Fruit fly (Drosophila melanogaster) whole organism, embryonic: ENCODE data around the gene Idgf4.

ENCODE experiments used
- Abd-B ChIP-seq: fragments of 200-800 bp; sonication (Bioruptor generic); optimal IDR thresholded peaks from 2 replicates; lab custom pipeline; 2018; ENCODE audit warnings: missing biosample characterization, mild to moderate bottlenecking, missing genetic modification characterization, moderate library complexity
- Adf1 ChIP-seq: fragments of 200-800 bp; sonication (Bioruptor generic); IDR thresholded peaks from 2 replicates; pipeline ENCODE4 v1.3.6; 2022; ENCODE audit warnings: missing biosample characterization, missing genetic modification characterization
- Antp ChIP-seq: fragments of 200-800 bp; sonication (Bioruptor generic); optimal IDR thresholded peaks from 3 replicates; lab custom pipeline; 2016; ENCODE audit warnings: missing biosample characterization, missing genetic modification characterization
- Atf3 ChIP-seq: fragments of 200-800 bp; sonication (Bioruptor generic); optimal IDR thresholded peaks from 3 replicates; lab custom pipeline; 2016; ENCODE audit warnings: missing biosample characterization, missing genetic modification characterization
- CG11456 ChIP-seq: fragments of 200-800 bp; sonication (Bioruptor generic); IDR thresholded peaks from 3 replicates; pipeline ENCODE4 v1.3.6; 2022; ENCODE audit warnings: missing biosample characterization, missing genetic modification characterization
- CG11504 ChIP-seq: fragments of 200-800 bp; sonication (Bioruptor generic); optimal IDR thresholded peaks from 3 replicates; lab custom pipeline; 2019; ENCODE audit warnings: missing biosample characterization, mild to moderate bottlenecking, missing genetic modification characterization, moderate library complexity
- CG12155 ChIP-seq: fragments of 200-800 bp; sonication (Bioruptor generic); optimal IDR thresholded peaks from 3 replicates; lab custom pipeline; 2016; ENCODE audit warnings: missing biosample characterization, missing genetic modification characterization
- CG13894 ChIP-seq: fragments of 200-800 bp; sonication (Bioruptor generic); optimal IDR thresholded peaks from 3 replicates; lab custom pipeline; 2018; ENCODE audit warnings: missing biosample characterization, mild to moderate bottlenecking, missing genetic modification characterization, moderate library complexity
- CG15011 ChIP-seq: fragments of 200-800 bp; sonication (Bioruptor generic); optimal IDR thresholded peaks from 3 replicates; lab custom pipeline; 2018; ENCODE audit warnings: missing biosample characterization, mild to moderate bottlenecking, missing genetic modification characterization
- CG15514 ChIP-seq: fragments of 200-800 bp; sonication (Bioruptor generic); optimal IDR thresholded peaks from 3 replicates; lab custom pipeline; 2017; ENCODE audit warnings: missing biosample characterization, missing genetic modification characterization, mild to moderate bottlenecking, moderate library complexity, missing genetic modification reagents
- CG2678 ChIP-seq: fragments of 200-800 bp; sonication (Bioruptor generic); optimal IDR thresholded peaks from 3 replicates; lab custom pipeline; 2019; ENCODE audit warnings: missing biosample characterization, mild to moderate bottlenecking, missing genetic modification characterization, moderate library complexity
- CG31441 ChIP-seq: fragments of 200-800 bp; sonication (Bioruptor generic); IDR thresholded peaks from 2 replicates; pipeline ENCODE4 v1.3.6; 2022; ENCODE audit warnings: missing biosample characterization, missing genetic modification characterization
- CG32772 ChIP-seq: fragments of 200-800 bp; sonication (Bioruptor generic); IDR thresholded peaks from 2 replicates; pipeline ENCODE4 v1.3.6; 2022; ENCODE audit warnings: missing biosample characterization, missing genetic modification characterization
- CG33213 ChIP-seq: fragments of 200-800 bp; sonication (Bioruptor generic); optimal IDR thresholded peaks from 3 replicates; lab custom pipeline; 2016; ENCODE audit warnings: missing biosample characterization, missing genetic modification characterization
- CG5953 ChIP-seq: fragments of 200-800 bp; sonication (Bioruptor generic); IDR thresholded peaks from 2 replicates; pipeline ENCODE4 v1.3.6; 2022; ENCODE audit warnings: missing biosample characterization, missing genetic modification characterization
- CG6683 ChIP-seq: fragments of 200-800 bp; sonication (Bioruptor generic); optimal IDR thresholded peaks from 2 replicates; lab custom pipeline; 2017; ENCODE audit warnings: missing biosample characterization, mild to moderate bottlenecking, missing genetic modification characterization, missing genetic modification reagents
- CG7839 ChIP-seq: fragments of 200-800 bp; sonication (Bioruptor generic); optimal IDR thresholded peaks from 3 replicates; lab custom pipeline; 2018; ENCODE audit warnings: missing biosample characterization, mild to moderate bottlenecking, missing genetic modification characterization, moderate library complexity
- CG8290 ChIP-seq, 3 experiments: fragments of 200-800 bp; sonication (Bioruptor generic); optimal IDR thresholded peaks; 2 replicates each; lab custom pipeline; 2016 to 2019; ENCODE audit warnings: missing biosample characterization in 3 of 3, missing genetic modification characterization in 3 of 3, mild to moderate bottlenecking in 2 of 3, moderate library complexity in 1 of 3
- CG8388 ChIP-seq: fragments of 200-800 bp; sonication (Bioruptor generic); optimal IDR thresholded peaks from 2 replicates; lab custom pipeline; 2019; ENCODE audit warnings: missing biosample characterization, mild to moderate bottlenecking, missing genetic modification characterization, moderate library complexity
- CG9437 ChIP-seq: fragments of 200-800 bp; sonication (Bioruptor generic); optimal IDR thresholded peaks from 2 replicates; lab custom pipeline; 2018; ENCODE audit warnings: missing biosample characterization, mild to moderate bottlenecking, missing genetic modification characterization
- CkIIα-i1 ChIP-seq: fragments of 200-800 bp; sonication (Bioruptor generic); IDR thresholded peaks from 2 replicates; pipeline ENCODE4 v1.3.6; 2022; ENCODE audit warnings: missing biosample characterization, missing genetic modification characterization
- D19B ChIP-seq: fragments of 200-800 bp; sonication (Bioruptor generic); optimal IDR thresholded peaks from 2 replicates; lab custom pipeline; 2017; ENCODE audit warnings: missing biosample characterization, mild to moderate bottlenecking, missing genetic modification characterization
- E2f1 ChIP-seq: fragments of 200-800 bp; sonication (Bioruptor generic); IDR thresholded peaks from 2 replicates; pipeline ENCODE4 v1.3.6; 2022; ENCODE audit warnings: missing biosample characterization, missing genetic modification characterization
- Gug ChIP-seq: fragments of 200-800 bp; sonication (Bioruptor generic); IDR thresholded peaks from 4 replicates; pipeline ENCODE4 v1.3.6; 2022; ENCODE audit warnings: missing biosample characterization, missing genetic modification characterization
- HHEX ChIP-seq: fragments of 200-800 bp; sonication (Bioruptor generic); optimal IDR thresholded peaks from 3 replicates; lab custom pipeline; 2017; ENCODE audit warnings: missing biosample characterization, mild to moderate bottlenecking, missing genetic modification characterization, missing genetic modification reagents
- Hey ChIP-seq: fragments of 200-800 bp; sonication (Bioruptor generic); optimal IDR thresholded peaks from 3 replicates; lab custom pipeline; 2018; ENCODE audit warnings: missing biosample characterization, mild to moderate bottlenecking, missing genetic modification characterization
- Hr3 ChIP-seq: fragments of 200-800 bp; sonication (Bioruptor generic); optimal IDR thresholded peaks from 3 replicates; lab custom pipeline; 2016; ENCODE audit warnings: missing biosample characterization, missing genetic modification characterization
- MBD-R2 ChIP-seq: fragments of 200-800 bp; sonication (Bioruptor generic); IDR thresholded peaks from 2 replicates; pipeline ENCODE4 v1.3.6; 2022; ENCODE audit warnings: missing biosample characterization, missing genetic modification characterization
- NFAT ChIP-seq: fragments of 200-800 bp; sonication (Bioruptor generic); IDR thresholded peaks from 2 replicates; pipeline ENCODE4 v1.3.6; 2022; ENCODE audit warnings: missing biosample characterization, missing genetic modification characterization
- Nf-YA ChIP-seq: fragments of 200-800 bp; sonication (Bioruptor generic); IDR thresholded peaks from 2 replicates; pipeline ENCODE4 v1.3.6; 2022; ENCODE audit warnings: missing biosample characterization, missing genetic modification characterization
- Oaz ChIP-seq: fragments of 200-800 bp; sonication (Bioruptor generic); IDR thresholded peaks from 2 replicates; pipeline ENCODE4 v1.3.6; 2022; ENCODE audit warnings: missing biosample characterization, missing genetic modification characterization
- Ptx1 ChIP-seq: fragments of 200-800 bp; sonication (Bioruptor generic); IDR thresholded peaks from 2 replicates; pipeline ENCODE4 v1.3.6; 2022; ENCODE audit warnings: missing biosample characterization, missing genetic modification characterization
- Side ChIP-seq: fragments of 200-800 bp; sonication (Bioruptor generic); optimal IDR thresholded peaks from 2 replicates; lab custom pipeline; 2016; ENCODE audit warnings: missing biosample characterization, missing genetic modification characterization
- cg ChIP-seq: fragments of 200-800 bp; sonication (Bioruptor generic); optimal IDR thresholded peaks from 3 replicates; lab custom pipeline; 2019; ENCODE audit warnings: missing biosample characterization, mild to moderate bottlenecking, missing genetic modification characterization, moderate library complexity
- chinmo ChIP-seq: fragments of 200-800 bp; sonication (Bioruptor generic); IDR thresholded peaks from 4 replicates; pipeline ENCODE4 v1.3.6; 2022; ENCODE audit warnings: missing biosample characterization, missing genetic modification characterization; ENCODE audit not compliant: partially characterized antibody
- crp ChIP-seq, 2 experiments: fragments of 200-800 bp; sonication (Bioruptor generic); optimal IDR thresholded peaks; 2 replicates in 1 of 2; 3 replicates in 1 of 2; lab custom pipeline; 2017; ENCODE audit warnings: missing biosample characterization in 2 of 2, missing genetic modification characterization in 2 of 2, mild to moderate bottlenecking in 1 of 2, moderate library complexity in 1 of 2
- da ChIP-seq: fragments of 200-800 bp; sonication (Bioruptor generic); optimal IDR thresholded peaks from 2 replicates; lab custom pipeline; 2016; ENCODE audit warnings: missing biosample characterization, missing genetic modification characterization
- dan ChIP-seq: fragments of 200-800 bp; sonication (Bioruptor generic); IDR thresholded peaks from 2 replicates; pipeline ENCODE4 v1.3.6; 2022; ENCODE audit warnings: missing biosample characterization, missing genetic modification characterization
- h ChIP-seq: fragments of >200 bp; optimal IDR thresholded peaks from 2 replicates; lab custom pipeline; 2017
- lmd ChIP-seq: fragments of 200-800 bp; sonication (Bioruptor generic); IDR thresholded peaks from 2 replicates; pipeline ENCODE4 v1.3.6; 2022; ENCODE audit warnings: missing biosample characterization, missing genetic modification characterization
- luna ChIP-seq: fragments of 200-800 bp; sonication (Bioruptor generic); optimal IDR thresholded peaks from 2 replicates; lab custom pipeline; 2016; ENCODE audit warnings: missing biosample characterization, missing genetic modification characterization
- pan ChIP-seq, 4 experiments: fragments of >200 bp in 3 of 4; fragments of 200-800 bp in 1 of 4; sonication (Bioruptor generic) in 1 of 4; optimal IDR thresholded peaks in 3 of 4; IDR thresholded peaks in 1 of 4; 2 replicates each; pipeline versions ENCODE4 v1.3.6 to Lab custom; 2017 to 2022; ENCODE audit warnings: missing biosample characterization in 2 of 4, missing genetic modification characterization in 2 of 4, mixed read lengths in 1 of 4
- pb ChIP-seq: fragments of 200-800 bp; sonication (Bioruptor generic); optimal IDR thresholded peaks from 3 replicates; lab custom pipeline; 2016; ENCODE audit warnings: missing biosample characterization, missing genetic modification characterization
- prd ChIP-seq, 3 experiments: fragments of >200 bp in 2 of 3; fragments of 200-800 bp in 1 of 3; sonication (Bioruptor generic) in 1 of 3; optimal IDR thresholded peaks in 2 of 3; IDR thresholded peaks in 1 of 3; 2 replicates in 2 of 3; 3 replicates in 1 of 3; pipeline versions ENCODE4 v1.3.6 to Lab custom; 2017 to 2022; ENCODE audit warnings: missing biosample characterization in 1 of 3, missing genetic modification characterization in 1 of 3
- row ChIP-seq: fragments of 200-800 bp; sonication (Bioruptor generic); IDR thresholded peaks from 3 replicates; pipeline ENCODE4 v1.3.6; 2022; ENCODE audit warnings: missing biosample characterization, missing genetic modification characterization
- sens ChIP-seq: fragments of 200-800 bp; sonication (Bioruptor generic); peaks from one replicate; lab custom pipeline; 2016; ENCODE audit warnings: missing biosample characterization, missing genetic modification characterization
- sqz ChIP-seq: fragments of 200-800 bp; sonication (Bioruptor generic); optimal IDR thresholded peaks from 3 replicates; lab custom pipeline; 2018; ENCODE audit warnings: missing biosample characterization, mild to moderate bottlenecking, missing genetic modification characterization
- ssp ChIP-seq: fragments of 200-800 bp; sonication (Bioruptor generic); IDR thresholded peaks from 2 replicates; pipeline ENCODE4 v1.3.6; 2022; ENCODE audit warnings: missing biosample characterization, missing genetic modification characterization
- stc ChIP-seq: fragments of 200-800 bp; sonication (Bioruptor generic); IDR thresholded peaks from 2 replicates; pipeline ENCODE4 v1.3.6; 2022; ENCODE audit warnings: missing biosample characterization, missing genetic modification characterization

Idgf4 gene

dm6 chrX:9911026-9911425 lies 19.7 kb downstream of the Idgf4 start, which contains the start of gene CG1986 (continued):
- TF ChIP-seq CG11504 (tag; lab: Kevin White, UChicago) (peak; percentile 13), CG15514 (GFP tag; lab: Kevin White, UChicago) (no peak), HHEX (GFP tag; lab: Kevin White, UChicago) (no peak), CG2678 (tag; lab: Kevin White, UChicago) (peak; percentile 7), Side (no peak), prd (optimal IDR thresholded peaks at IDR 0.05; lab: Kevin White, UChicago) (no peak), prd (GFP tag; IDR thresholded peaks at IDR 0.05; lab: Robert Waterston, UW) (peak; percentile 7; the same call in 1 of the 3 replicates), Hey (no peak), da (GFP tag; lab: Kevin White, UChicago) (no peak), MBD-R2 (GFP tag; lab: Robert Waterston, UW) (no peak), h (no peak), ssp (GFP tag; lab: Robert Waterston, UW) (no peak), Ptx1 (GFP tag; lab: Robert Waterston, UW) (0 out of 2 replicates have a peak, but pooled peaks have one; percentile 13), Adf1 (no peak), dan (no peak), Nf-YA (GFP tag; lab: Robert Waterston, UW) (no peak), CkIIα-i1 (GFP tag; lab: Robert Waterston, UW) (no peak), CG7839 (peak; percentile 17), luna (no peak), Atf3 (GFP tag; lab: Kevin White, UChicago) (no peak), Hr3 (GFP tag; lab: Kevin White, UChicago) (no peak), CG33213 (GFP tag; lab: Kevin White, UChicago) (no peak), sqz (GFP tag; lab: Kevin White, UChicago) (no peak), CG15011 (GFP tag; lab: Kevin White, UChicago) (no peak), CG31441 (GFP tag; lab: Robert Waterston, UW) (no peak)

DNA sequence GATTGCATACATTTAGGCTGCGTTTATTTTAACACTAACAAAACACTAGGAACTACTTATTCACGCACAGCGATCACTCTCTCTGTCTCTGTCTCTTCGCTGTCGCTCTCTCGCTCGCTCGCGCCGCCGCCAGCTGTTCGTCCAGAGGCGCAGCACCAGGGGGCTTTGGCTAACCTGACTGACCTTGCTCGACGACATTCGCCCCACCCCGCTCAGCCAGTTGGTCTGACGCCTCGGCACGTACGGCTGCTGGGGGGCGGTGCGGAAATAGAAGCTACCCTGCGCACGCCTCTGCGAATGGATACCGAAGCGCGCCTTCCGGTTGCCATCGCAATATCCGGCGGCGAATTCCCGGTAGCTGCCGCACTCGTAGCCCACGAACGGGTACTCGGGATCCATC lies 21.4 kb downstream of the Idgf4 start:
- TF ChIP-seq pan (optimal IDR thresholded peaks at IDR 0.05; lab: Kevin White, UChicago) = no peak
- peak in 1 of 2 experiments; percentile 45 for TF ChIP-seq pan (GFP tag; optimal IDR thresholded peaks at IDR 0.05 in 1 of 2, IDR thresholded peaks at IDR 0.05 in 1 of 2)
- no peak for TF ChIP-seq D19B
- TF ChIP-seq sens (GFP tag; lab: Kevin White, UChicago) = peak; percentile 58
- peak; percentile 20 for TF ChIP-seq CG11504 (tag; lab: Kevin White, UChicago)
- peak; percentile 50; the same call in 2 of the 4 replicates for TF ChIP-seq Gug (GFP tag; lab: Robert Waterston, UW)
- 0 out of 2 replicates have a peak, but pooled peaks have one; percentile 30 for TF ChIP-seq NFAT (GFP tag; lab: Robert Waterston, UW)
- TF ChIP-seq CG13894 (tag; lab: Kevin White, UChicago) = no peak
- TF ChIP-seq crp (GFP tag; optimal IDR thresholded peaks at IDR 0.05; lab: Kevin White, UChicago) = peak in 1 of 2 experiments; percentile 13
- TF ChIP-seq pb = no peak
- TF ChIP-seq row (GFP tag; lab: Robert Waterston, UW) = peak; percentile 29; the same call in 1 of the 3 replicates
- 0 out of 2 replicates have a peak, but pooled peaks have one; percentile 22 for TF ChIP-seq stc (GFP tag; lab: Robert Waterston, UW)
- no peak for TF ChIP-seq CG9437
- 0 out of 4 replicates have a peak, but pooled peaks have one; percentile 19 for TF ChIP-seq chinmo
- 0 out of 3 replicates have a peak, but pooled peaks have one; percentile 49 for TF ChIP-seq CG11456 (GFP tag; lab: Robert Waterston, UW)
- 0 out of 2 replicates have a peak, but pooled peaks have one; percentile 35 for TF ChIP-seq CG5953 (GFP tag; lab: Robert Waterston, UW)
- TF ChIP-seq Oaz = peak; percentile 52; the same call in 1 of the 2 replicates
- TF ChIP-seq CG6683 (GFP tag; lab: Kevin White, UChicago) = no peak
- TF ChIP-seq CG32772 (GFP tag; lab: Robert Waterston, UW) = 0 out of 2 replicates have a peak, but pooled peaks have one; percentile 32
- peak; percentile 43; the same call in 1 of the 2 replicates for TF ChIP-seq lmd (GFP tag; lab: Robert Waterston, UW)
- no peak for TF ChIP-seq CG8388 (GFP tag; lab: Kevin White, UChicago)
- no peak for TF ChIP-seq CG8290 (GFP tag; optimal IDR thresholded peaks at IDR 0.05; lab: Kevin White, UChicago)
- TF ChIP-seq CG8290 (tag; optimal IDR thresholded peaks at IDR 0.05; lab: Kevin White, UChicago) = peak in 1 of 2 experiments; percentile 41
- peak; percentile 9; the same call in 1 of the 2 replicates for TF ChIP-seq E2f1
- TF ChIP-seq Abd-B (GFP tag; lab: Kevin White, UChicago) = no peak
- peak; percentile 2 for TF ChIP-seq Antp (GFP tag; lab: Kevin White, UChicago)
- no peak for TF ChIP-seq CG12155 (GFP tag; lab: Kevin White, UChicago)
- no peak for TF ChIP-seq cg
